Fruit fly (Drosophila melanogaster) whole organism, embryonic: Measurements from ENCODE around the gene smg.

Source experiments
- CG10959 ChIP-seq: fragments of 200-800 bp; sonication (Bioruptor generic); IDR thresholded peaks from 2 replicates; pipeline ENCODE4 v1.3.6; 2022; ENCODE audit warnings: missing biosample characterization, missing genetic modification characterization
- Hr78 ChIP-seq, 2 experiments: fragments of 200-800 bp in 1 of 2; fragments of >200 bp in 1 of 2; sonication (Bioruptor generic) in 1 of 2; optimal IDR thresholded peaks; 2 replicates each; lab custom pipeline; 2017 to 2019; ENCODE audit warnings: missing biosample characterization in 2 of 2, missing genetic modification characterization in 2 of 2, mild to moderate bottlenecking in 1 of 2, moderate library complexity in 1 of 2
- br ChIP-seq: fragments of >200 bp; optimal IDR thresholded peaks from 2 replicates; lab custom pipeline; 2017
- h ChIP-seq: fragments of >200 bp; optimal IDR thresholded peaks from 2 replicates; lab custom pipeline; 2017
- hth ChIP-seq: fragments of >200 bp; optimal IDR thresholded peaks from 2 replicates; lab custom pipeline; 2017; ENCODE audit warnings: inconsistent platforms
- kay ChIP-seq: fragments of 200-800 bp; sonication (Bioruptor generic); optimal IDR thresholded peaks from 2 replicates; lab custom pipeline; 2016; ENCODE audit warnings: missing biosample characterization, missing genetic modification characterization

- TF ChIP-seq kay (GFP tag; lab: Kevin White, UChicago), result no peak
- TF ChIP-seq hth (lab: Kevin White, UChicago), result no peak
- TF ChIP-seq h, result no peak
- no peak for TF ChIP-seq Hr78 (GFP tag; optimal IDR thresholded peaks at IDR 0.05; lab: Kevin White, UChicago)
- no peak for TF ChIP-seq CG10959 (GFP tag; lab: Robert Waterston, UW)
- no peak for TF ChIP-seq br (lab: Kevin White, UChicago)
These were observed 5.6 kb upstream of the smg start for dm6 chr3L:9003369-9003768.
